Fruit fly (Drosophila melanogaster): ENCODE measurements around the gene CG17855.
A peak's percentile ranks its signal among the peaks of the same experiment; 100 is the strongest.

- TF ChIP-seq CG8159 (tag; optimal IDR thresholded peaks at IDR 0.05) (peak; percentile 5), rn (GFP tag; IDR thresholded peaks at IDR 0.05) (no peak)
These were observed 34.8 kb upstream of the CG17855 start for dm6 chr2L:9505372-9506103.
